Worm (Caenorhabditis elegans): ENCODE measurements around the gene K08E5.1.

DNA sequence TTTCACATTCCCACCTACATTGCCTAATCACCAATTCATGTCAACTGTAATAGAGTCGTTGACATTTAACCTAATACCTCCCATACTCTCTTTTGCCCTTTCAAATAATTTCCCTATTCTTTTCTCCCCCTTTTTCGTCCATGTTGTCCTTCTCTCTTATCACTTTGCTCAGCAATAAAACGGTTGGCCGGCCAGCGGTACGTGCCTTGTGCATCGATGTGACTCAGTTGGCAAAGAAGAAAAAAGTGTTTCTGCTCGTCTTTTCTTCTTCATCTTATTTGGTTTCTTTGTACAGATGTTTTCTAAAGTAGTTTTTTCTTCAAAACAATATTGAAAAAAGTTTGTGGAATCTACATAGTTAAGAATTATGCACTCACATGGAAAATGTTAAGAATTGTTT lies 12.1 kb downstream of the K08E5.1 start:
- TF ChIP-seq sptf-1 (tag; optimal IDR thresholded peaks at IDR 0.05), result no peak
- TF ChIP-seq lin-39 (tag; optimal IDR thresholded peaks at IDR 0.05), result no peak
- TF ChIP-seq ceh-8 (GFP tag; optimal IDR thresholded peaks at IDR 0.05), result no peak
- TF ChIP-seq unc-62 (GFP tag; optimal IDR thresholded peaks at IDR 0.05), result no peak
- no peak for TF ChIP-seq ceh-90 (tag; optimal IDR thresholded peaks at IDR 0.05)
- TF ChIP-seq alr-1 (tag; optimal IDR thresholded peaks at IDR 0.05; ENCODE audit: borderline replicate concordance), result no peak
- no peak for TF ChIP-seq fos-1 (tag; optimal IDR thresholded peaks at IDR 0.05)
- TF ChIP-seq nhr-84 (tag; optimal IDR thresholded peaks at IDR 0.05), result no peak
- no peak for TF ChIP-seq skn-1 (tag; optimal IDR thresholded peaks at IDR 0.05)
- TF ChIP-seq snpc-4 (tag; optimal IDR thresholded peaks at IDR 0.05), result no peak
- no peak for TF ChIP-seq ztf-11 (tag; optimal IDR thresholded peaks at IDR 0.05)
- no peak for TF ChIP-seq ama-1 (optimal IDR thresholded peaks at IDR 0.05)
- TF ChIP-seq hlh-4 (tag; optimal IDR thresholded peaks at IDR 0.05), result no peak

Data from whole organism, L1 larva.